Worm (Caenorhabditis elegans): ENCODE data around the gene Y39A3B.8.

ce11 chrIII:2005729-2006128 is 17.9 kb downstream of the Y39A3B.8 start, which contains the start of gene Y39A3B.1:
- TF ChIP-seq blmp-1 (tag; optimal IDR thresholded peaks at IDR 0.05) (no peak), cnd-1 (tag; optimal IDR thresholded peaks at IDR 0.05) (no peak), ztf-11 (tag; optimal IDR thresholded peaks at IDR 0.05) (no peak), elt-1 (tag; optimal IDR thresholded peaks at IDR 0.05; ENCODE audit: borderline replicate concordance, insufficient read depth) (no peak), ces-1 (GFP tag; optimal IDR thresholded peaks at IDR 0.05) (no peak), unc-39 (tag; optimal IDR thresholded peaks at IDR 0.05) (no peak), unc-62 (GFP tag; optimal IDR thresholded peaks at IDR 0.05) (no peak), bed-3 (GFP tag; optimal IDR thresholded peaks at IDR 0.05) (no peak), nhr-76 (tag; optimal IDR thresholded peaks at IDR 0.05) (no peak), nhr-237 (tag; optimal IDR thresholded peaks at IDR 0.05) (no peak), mep-1 (tag; optimal IDR thresholded peaks at IDR 0.05) (no peak), lin-13 (tag; optimal IDR thresholded peaks at IDR 0.05) (no peak), zip-8 (tag; optimal IDR thresholded peaks at IDR 0.05) (no peak), ceh-39 (tag; optimal IDR thresholded peaks at IDR 0.05) (no peak)
